Worm (Caenorhabditis elegans) whole organism, early embryonic: ENCODE measurements around the gene R07G3.8.

Experiments used
- B0310.2 ChIP-seq: sonication (generic microtip); optimal IDR thresholded peaks from 2 replicates; lab custom pipeline; 2016; ENCODE audit warnings: mild to moderate bottlenecking, missing genetic modification characterization, missing compliant biosample characterization
- aly-1 ChIP-seq: sonication (generic microtip); optimal IDR thresholded peaks from 2 replicates; lab custom pipeline; 2016; ENCODE audit warnings: missing genetic modification characterization, missing compliant biosample characterization
- ama-1 ChIP-seq: fragments of 150-350 bp; optimal IDR thresholded peaks from 2 replicates; lab custom pipeline; 2014
- ceh-13 ChIP-seq: fragments of 200-800 bp; sonication (Bioruptor generic); optimal IDR thresholded peaks from 2 replicates; lab custom pipeline; 2018; ENCODE audit warnings: mild to moderate bottlenecking, missing genetic modification characterization, missing compliant biosample characterization
- ceh-36 ChIP-seq: sonication (generic microtip); optimal IDR thresholded peaks from 2 replicates; lab custom pipeline; 2016; ENCODE audit warnings: missing genetic modification characterization, inconsistent platforms, missing compliant biosample characterization
- ets-7 ChIP-seq: sonication (generic microtip); optimal IDR thresholded peaks from 2 replicates; lab custom pipeline; 2016; ENCODE audit warnings: missing genotype, missing genetic modification characterization, missing compliant biosample characterization
- flt-1 ChIP-seq: fragments of 200-800 bp; sonication (Bioruptor generic); IDR thresholded peaks from 2 replicates; pipeline ENCODE4 v1.3.6; 2022; ENCODE audit warnings: missing genetic modification characterization, missing compliant biosample characterization
- hmg-4 ChIP-seq: fragments of 200-800 bp; sonication (Bioruptor generic); optimal IDR thresholded peaks from 2 replicates; lab custom pipeline; 2018; ENCODE audit warnings: mild to moderate bottlenecking, missing genetic modification characterization, missing compliant biosample characterization
- hnd-1 ChIP-seq: sonication (generic microtip); optimal IDR thresholded peaks from 2 replicates; lab custom pipeline; 2016; ENCODE audit warnings: missing genetic modification characterization, missing compliant biosample characterization
- pes-1 ChIP-seq: fragments of 200-800 bp; sonication (Bioruptor generic); IDR thresholded peaks from 2 replicates; pipeline ENCODE4 v1.3.6; 2022; ENCODE audit warnings: missing genetic modification reagents, missing genetic modification characterization, missing compliant biosample characterization
- scrt-1 ChIP-seq: fragments of 200-800 bp; sonication (Bioruptor generic); IDR thresholded peaks from 2 replicates; pipeline ENCODE4 v1.3.6; 2022; ENCODE audit warnings: missing genetic modification characterization, missing compliant biosample characterization
- tbx-37 ChIP-seq: fragments of 200-800 bp; sonication (Bioruptor generic); conservative IDR thresholded peaks from 2 replicates; pipeline ENCODE4 v1.3.6; 2022; ENCODE audit warnings: missing genetic modification reagents, missing genetic modification characterization, missing compliant biosample characterization
- tra-4 ChIP-seq: sonication (generic microtip); optimal IDR thresholded peaks from 2 replicates; lab custom pipeline; 2017; ENCODE audit warnings: missing genetic modification characterization, missing compliant biosample characterization

DNA sequence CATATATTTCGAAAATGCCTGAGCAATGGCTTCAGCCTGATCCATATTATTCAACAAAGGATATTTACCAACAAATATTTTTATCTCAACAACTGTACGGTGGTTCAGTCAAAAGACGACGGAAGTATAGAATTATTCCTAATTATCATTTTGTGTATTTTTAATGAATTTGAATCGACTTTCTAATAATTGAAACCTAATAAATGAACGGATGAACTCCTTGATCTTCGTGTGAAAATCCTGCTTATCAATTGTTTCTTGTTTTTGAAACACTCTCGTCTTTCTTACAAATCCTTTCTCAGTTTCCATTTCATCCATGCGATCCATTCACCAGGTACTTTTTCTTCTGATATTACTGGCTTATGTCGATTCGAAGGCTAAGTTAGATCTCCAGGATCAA is 44.7 kb downstream of the R07G3.8 start, which contains the start of gene F35D2.1:
- TF ChIP-seq ceh-36 (no peak), pes-1 (GFP tag; lab: Robert Waterston, UW) (no peak), tra-4 (no peak), B0310.2 (tag; lab: Kevin White, UChicago) (no peak), ama-1 (lab: Kevin White, UChicago) (no peak), flt-1 (no peak), aly-1 (no peak), ceh-13 (GFP tag; lab: Kevin White, UChicago) (no peak), tbx-37 (GFP tag; lab: Robert Waterston, UW) (no peak), scrt-1 (GFP tag; lab: Robert Waterston, UW) (no peak), hnd-1 (no peak), hmg-4 (GFP tag; lab: Kevin White, UChicago) (no peak), ets-7 (tag; lab: Kevin White, UChicago) (no peak)
